Worm (Caenorhabditis elegans): ENCODE data around the gene lgc-18.

DNA sequence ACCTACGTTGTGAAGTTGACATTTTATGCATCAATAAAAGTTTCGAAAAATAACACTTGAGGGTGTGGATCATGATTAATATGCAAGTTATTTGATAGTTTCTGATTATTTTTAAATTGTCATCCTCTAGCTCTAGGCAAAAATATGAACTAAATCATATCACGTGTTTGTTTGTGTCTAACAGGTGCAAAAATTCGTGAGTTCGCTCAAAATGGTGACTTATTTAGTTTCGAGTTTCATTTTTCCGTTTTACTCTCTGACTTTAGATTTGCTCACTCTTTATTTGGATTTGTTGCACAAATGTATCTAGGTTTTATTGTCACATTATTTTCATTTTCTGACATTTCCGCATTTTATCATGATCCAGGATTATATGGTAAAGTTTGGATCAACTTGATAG is 7.1 kb upstream of the lgc-18 start, which contains the start of gene lgc-16:
- TF ChIP-seq ceh-43 (GFP tag; optimal IDR thresholded peaks at IDR 0.05) (no peak), nhr-28 (tag; optimal IDR thresholded peaks at IDR 0.05) (no peak), snpc-4 (tag; optimal IDR thresholded peaks at IDR 0.05) (no peak), elt-1 (tag; optimal IDR thresholded peaks at IDR 0.05; ENCODE audit: borderline replicate concordance, insufficient read depth) (no peak), pha-4 (tag; optimal IDR thresholded peaks at IDR 0.05) (no peak), cnd-1 (tag; optimal IDR thresholded peaks at IDR 0.05) (no peak), unc-62 (GFP tag; optimal IDR thresholded peaks at IDR 0.05) (no peak), lin-32 (GFP tag; optimal IDR thresholded peaks at IDR 0.05) (no peak), nhr-237 (tag; optimal IDR thresholded peaks at IDR 0.05) (no peak), elt-3 (tag; optimal IDR thresholded peaks at IDR 0.05) (no peak)
